Fruit fly (Drosophila melanogaster) whole organism, embryonic: ENCODE data around the gene CG7650.

Experiments
- CG10959 ChIP-seq: fragments of 200-800 bp; sonication (Bioruptor generic); IDR thresholded peaks from 2 replicates; pipeline ENCODE4 v1.3.6; 2022; ENCODE audit warnings: missing biosample characterization, missing genetic modification characterization
- CG16863 ChIP-seq: fragments of 200-800 bp; sonication (Bioruptor generic); optimal IDR thresholded peaks from 3 replicates; lab custom pipeline; 2016; ENCODE audit warnings: missing biosample characterization, missing genetic modification characterization
- CG2129 ChIP-seq: fragments of 200-800 bp; sonication (Bioruptor generic); IDR thresholded peaks from 2 replicates; pipeline ENCODE4 v1.3.6; 2022; ENCODE audit warnings: missing biosample characterization, missing genetic modification characterization; ENCODE audit not compliant: partially characterized antibody
- CG34376 ChIP-seq: fragments of 200-800 bp; sonication (Bioruptor generic); optimal IDR thresholded peaks from 2 replicates; lab custom pipeline; 2018; ENCODE audit warnings: missing biosample characterization, mild to moderate bottlenecking, missing genetic modification characterization
- CG3726 ChIP-seq: fragments of 200-800 bp; sonication (Bioruptor generic); IDR thresholded peaks from 3 replicates; pipeline ENCODE4, ENCODE4 v1.3.6; 2022; ENCODE audit warnings: missing biosample characterization, missing genetic modification characterization
- CG6272 ChIP-seq: fragments of 200-800 bp; sonication (Bioruptor generic); IDR thresholded peaks from 2 replicates; pipeline ENCODE4 v1.3.6; 2022; ENCODE audit warnings: missing biosample characterization, missing genetic modification characterization
- chinmo ChIP-seq: fragments of 200-800 bp; sonication (Bioruptor generic); IDR thresholded peaks from 4 replicates; pipeline ENCODE4 v1.3.6; 2022; ENCODE audit warnings: missing biosample characterization, missing genetic modification characterization; ENCODE audit not compliant: partially characterized antibody
- chm ChIP-seq: fragments of 200-800 bp; sonication (Bioruptor generic); IDR thresholded peaks from 2 replicates; pipeline ENCODE4 v1.3.6; 2022; ENCODE audit warnings: missing biosample characterization, missing genetic modification characterization
- dati ChIP-seq: fragments of 200-800 bp; sonication (Bioruptor generic); IDR thresholded peaks from 2 replicates; pipeline ENCODE4 v1.3.6; 2022; ENCODE audit warnings: missing biosample characterization, missing genetic modification characterization
- fu2 ChIP-seq: fragments of 200-800 bp; sonication (Bioruptor generic); optimal IDR thresholded peaks from 2 replicates; lab custom pipeline; 2016; ENCODE audit warnings: missing biosample characterization, missing genetic modification characterization

- TF ChIP-seq fu2 (no peak), CG10959 (GFP tag; lab: Robert Waterston, UW) (no peak), chinmo (GFP tag; lab: Robert Waterston, UW) (no peak), CG6272 (GFP tag; lab: Robert Waterston, UW) (no peak), CG3726 (GFP tag; lab: Robert Waterston, UW) (no peak), dati (GFP tag; lab: Robert Waterston, UW) (no peak), chm (GFP tag; lab: Robert Waterston, UW) (no peak), CG2129 (no peak), CG16863 (GFP tag; lab: Kevin White, UChicago) (no peak), CG34376 (GFP tag; lab: Kevin White, UChicago) (no peak)
Measured at dm6 chr3L:15595980-15596379, 14.2 kb downstream of the CG7650 start.
